Worm (Caenorhabditis elegans) whole organism, L3 larva: ENCODE results near the gene acdh-6.

Experiments
- nhr-12 ChIP-seq: fragments of 150-350 bp; optimal IDR thresholded peaks from 2 replicates; lab custom pipeline; 2014; ENCODE audit warnings: missing biosample characterization, missing genetic modification characterization
- nhr-25 ChIP-seq: sonication (generic microtip); optimal IDR thresholded peaks from 2 replicates; lab custom pipeline; 2017; ENCODE audit warnings: missing biosample characterization, missing genetic modification characterization
- nhr-77 ChIP-seq: fragments of 150-350 bp; optimal IDR thresholded peaks from 2 replicates; lab custom pipeline; 2014; ENCODE audit warnings: missing biosample characterization, missing genetic modification characterization
- sea-2 ChIP-seq: fragments of 150-350 bp; sonication (generic microtip); optimal IDR thresholded peaks from 4 replicates; lab custom pipeline; 2014; ENCODE audit warnings: missing biosample characterization, missing genetic modification reagents, missing genetic modification characterization
- unc-62 ChIP-seq: fragments of 150-350 bp; sonication (generic microtip); optimal IDR thresholded peaks from 4 replicates; lab custom pipeline; 2014; ENCODE audit warnings: missing biosample characterization, missing genetic modification reagents, missing genetic modification characterization

DNA sequence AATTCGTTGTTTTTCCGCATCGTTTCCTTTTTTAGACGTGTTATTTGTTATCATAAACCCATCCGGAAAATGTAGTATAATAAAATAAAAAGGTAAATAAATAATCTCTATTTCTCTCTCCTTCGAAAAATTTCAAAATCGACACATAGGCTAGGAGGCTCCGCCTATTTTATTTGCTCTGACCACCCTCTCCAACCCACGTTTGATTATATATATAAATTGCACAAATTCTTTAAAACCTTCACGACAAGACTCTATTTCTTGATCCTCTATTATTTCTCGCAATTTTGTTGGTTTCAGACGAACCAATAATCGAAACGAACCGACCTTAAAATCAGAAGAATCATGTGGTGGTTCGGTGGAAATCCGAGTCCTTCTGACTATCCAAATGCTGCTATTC is 19.9 kb downstream of the acdh-6 start, which contains the start of gene doxa-1:
- TF ChIP-seq nhr-77 (tag; lab: Kevin White, UChicago), result no peak
- TF ChIP-seq unc-62 (GFP tag; lab: Kevin White, UChicago), result no peak
- TF ChIP-seq nhr-25 (tag; lab: Kevin White, UChicago), result no peak
- no peak for TF ChIP-seq sea-2 (GFP tag; lab: Kevin White, UChicago)
- TF ChIP-seq nhr-12, result no peak
